Fruit fly (Drosophila melanogaster): ENCODE results near the gene Pex12.

Gene Pex12

DNA sequence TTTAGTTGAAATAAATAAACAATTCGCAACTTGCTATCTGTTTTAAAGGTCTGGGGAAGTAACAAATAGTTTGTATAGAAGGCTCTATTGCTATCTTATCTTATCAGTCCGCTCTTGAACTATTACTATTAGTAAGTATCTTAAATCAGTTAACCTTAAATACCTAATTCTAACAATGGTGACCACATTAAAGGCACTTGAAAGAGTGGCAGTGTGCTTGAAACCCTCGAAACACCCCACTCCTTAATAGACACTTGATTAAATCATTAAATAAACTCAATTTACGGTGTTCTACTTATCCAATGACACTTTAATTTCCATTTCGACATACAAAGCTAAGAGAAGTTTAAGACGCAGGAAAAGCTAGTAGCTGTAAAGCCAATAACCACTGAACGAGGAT is 23.0 kb downstream of the Pex12 start (continued):
- TF ChIP-seq kay (GFP tag; optimal IDR thresholded peaks at IDR 0.05): no peak
- peak; percentile 97 for TF ChIP-seq exex (tag; optimal IDR thresholded peaks at IDR 0.05)

DNA sequence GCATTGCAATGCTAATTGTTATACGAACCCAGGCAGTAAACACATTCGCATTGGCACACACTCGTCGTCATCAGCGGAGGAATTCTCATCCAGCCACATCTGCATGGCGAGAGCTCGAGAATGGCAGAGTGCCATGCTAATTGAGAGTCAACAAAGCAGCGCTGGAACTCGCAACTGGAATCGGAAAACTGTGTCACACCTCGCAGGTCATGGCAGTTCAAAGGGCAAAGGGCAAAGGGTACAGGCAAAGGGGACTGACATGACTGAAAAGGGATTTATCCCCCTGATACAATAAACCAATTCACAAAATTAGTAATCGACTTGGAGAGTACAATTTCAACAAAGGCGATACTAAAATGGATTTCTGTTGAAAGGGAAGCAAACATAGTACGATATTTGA is 24.2 kb downstream of the Pex12 start:
- TF ChIP-seq gfzf (GFP tag; optimal IDR thresholded peaks at IDR 0.05): no peak
- TF ChIP-seq Fer1 (GFP tag; optimal IDR thresholded peaks at IDR 0.05): no peak
- TF ChIP-seq tap (tag; optimal IDR thresholded peaks at IDR 0.05): no peak
- no peak for TF ChIP-seq CG14050 (GFP tag; IDR thresholded peaks at IDR 0.05)
- TF ChIP-seq Hr78 (GFP tag; optimal IDR thresholded peaks at IDR 0.05): peak in 1 of 2 experiments; percentile 84
- TF ChIP-seq CG7357 (GFP tag; IDR thresholded peaks at IDR 0.05): no peak
- no peak for TF ChIP-seq Sry-β (GFP tag; optimal IDR thresholded peaks at IDR 0.05)
- TF ChIP-seq Atf3 (GFP tag; optimal IDR thresholded peaks at IDR 0.05): no peak

DNA sequence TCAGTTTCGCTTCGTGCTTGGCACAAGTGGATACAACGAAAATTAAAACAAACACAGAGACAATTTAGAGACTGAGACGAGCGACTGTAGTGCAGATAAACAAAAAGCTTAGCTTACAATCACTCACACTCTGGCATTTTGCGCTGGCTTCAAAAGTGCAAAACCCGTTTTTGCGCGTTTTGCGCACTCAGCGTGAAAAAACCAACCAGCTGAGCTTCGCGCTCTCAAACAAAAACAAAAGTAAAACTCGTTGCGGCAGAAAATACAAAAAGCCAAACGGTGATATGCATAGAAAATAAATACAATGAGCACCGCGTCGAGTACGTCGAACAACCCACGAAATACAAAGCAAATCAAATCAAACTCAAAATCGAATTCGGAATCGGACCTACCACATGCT is 24.9 kb downstream of the Pex12 start:
- 0 out of 2 replicates have a peak, but pooled peaks have one; percentile 33 for TF ChIP-seq Drgx (GFP tag; IDR thresholded peaks at IDR 0.05)
- TF ChIP-seq cg (GFP tag; optimal IDR thresholded peaks at IDR 0.05): peak; percentile 3
- 0 out of 3 replicates have a peak, but pooled peaks have one; percentile 19 for TF ChIP-seq CG34224 (GFP tag; IDR thresholded peaks at IDR 0.05; ENCODE audit: partially characterized antibody)
- no peak for TF ChIP-seq pan (optimal IDR thresholded peaks at IDR 0.05)
- peak in 1 of 2 experiments; percentile 27 for TF ChIP-seq pan (GFP tag; optimal IDR thresholded peaks at IDR 0.05 in 1 of 2, IDR thresholded peaks at IDR 0.05 in 1 of 2)
- peak; percentile 90; the same call in 2 of the 4 replicates for TF ChIP-seq chinmo (GFP tag; IDR thresholded peaks at IDR 0.05; ENCODE audit: partially characterized antibody)
- TF ChIP-seq Dref (GFP tag; IDR thresholded peaks at IDR 0.05): no peak
- no peak for TF ChIP-seq slou (GFP tag; optimal IDR thresholded peaks at IDR 0.05)
- TF ChIP-seq nom (GFP tag; optimal IDR thresholded peaks at IDR 0.05): peak; percentile 38
- TF ChIP-seq CG6765 (GFP tag; optimal IDR thresholded peaks at IDR 0.05): peak; percentile 2

DNA sequence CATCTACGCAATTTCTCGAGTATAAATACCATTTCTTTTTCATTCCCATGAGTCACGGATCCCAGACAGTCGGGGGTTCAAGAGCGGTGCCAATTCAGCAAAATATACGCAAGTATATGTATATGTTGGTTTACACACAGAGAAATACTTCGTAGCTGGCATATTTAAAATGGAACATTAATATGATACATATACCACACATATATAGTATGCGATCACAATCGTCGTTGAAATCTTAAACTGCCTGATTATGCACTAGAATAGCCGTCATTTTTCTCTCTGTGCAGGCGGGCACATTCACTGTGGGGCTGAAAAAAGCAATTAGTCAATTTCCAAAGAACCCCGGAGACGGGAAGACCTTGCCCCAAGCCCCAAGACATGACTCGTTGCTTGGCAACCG is 25.9 kb downstream of the Pex12 start:
- TF ChIP-seq CG1832 (GFP tag; optimal IDR thresholded peaks at IDR 0.05) (no peak), CG7839 (tag; optimal IDR thresholded peaks at IDR 0.05) (peak; percentile 76), CG14014 (GFP tag; IDR thresholded peaks at IDR 0.05) (peak; percentile 88), Awh (GFP tag; IDR thresholded peaks at IDR 0.05) (peak; percentile 68), crol (GFP tag; IDR thresholded peaks at IDR 0.05) (0 out of 2 replicates have a peak, but pooled peaks have one; percentile 11), twi (tag; optimal IDR thresholded peaks at IDR 0.05) (no peak), gro (GFP tag; optimal IDR thresholded peaks at IDR 0.05) (peak; percentile 87), CG2116 (GFP tag; optimal IDR thresholded peaks at IDR 0.05) (peak; percentile 10), bowl (GFP tag; IDR thresholded peaks at IDR 0.05) (peak; percentile 52; the same call in 1 of the 2 replicates), CG8944 (GFP tag; optimal IDR thresholded peaks at IDR 0.05) (peak; percentile 65), CG16815 (GFP tag; optimal IDR thresholded peaks at IDR 0.05) (peak; percentile 60), CG32767 (GFP tag; IDR thresholded peaks at IDR 0.05) (peak; percentile 45; the same call in 1 of the 2 replicates), CG6175 (GFP tag; IDR thresholded peaks at IDR 0.05) (peak; percentile 84), btn (GFP tag; optimal IDR thresholded peaks at IDR 0.05) (no peak), hkb (optimal IDR thresholded peaks at IDR 0.05) (no peak), hkb (GFP tag; IDR thresholded peaks at IDR 0.05) (peak; percentile 87), chinmo (GFP tag; IDR thresholded peaks at IDR 0.05; ENCODE audit: partially characterized antibody) (0 out of 4 replicates have a peak, but pooled peaks have one; percentile 45), Optix (GFP tag; IDR thresholded peaks at IDR 0.05) (peak; percentile 59; the same call in 1 of the 3 replicates), CG12071 (GFP tag; optimal IDR thresholded peaks at IDR 0.05) (peak; percentile 62), CG10979 (tag; optimal IDR thresholded peaks at IDR 0.05) (peak; percentile 58), CG15479 (GFP tag; optimal IDR thresholded peaks at IDR 0.05) (no peak), vnd (GFP tag; IDR thresholded peaks at IDR 0.05; ENCODE audit: partially characterized antibody) (no peak), BEAF-32 (GFP tag; optimal IDR thresholded peaks at IDR 0.05) (no peak), Lpt (GFP tag; optimal IDR thresholded peaks at IDR 0.05) (no peak), CG11696 (GFP tag; IDR thresholded peaks at IDR 0.05) (peak; percentile 68), sqz (GFP tag; optimal IDR thresholded peaks at IDR 0.05) (no peak), fu2 (GFP tag; optimal IDR thresholded peaks at IDR 0.05) (peak; percentile 74), chn (GFP tag; optimal IDR thresholded peaks at IDR 0.05) (peak; percentile 63)
